Worm (Caenorhabditis elegans): ENCODE data around the gene cutl-25.

Gene cutl-25

ce11 chrIII:3067909-3068455 is 21.0 kb upstream of the cutl-25 start, which contains the start of gene ubl-1 (continued):
- TF ChIP-seq dve-1 (tag; optimal IDR thresholded peaks at IDR 0.05; ENCODE audit: insufficient read depth) (peak; percentile 90), Y105C5A.15 (GFP tag; IDR thresholded peaks at IDR 0.05) (no peak), saeg-2 (GFP tag; IDR thresholded peaks at IDR 0.05) (no peak), tra-1 (GFP tag; IDR thresholded peaks at IDR 0.05) (no peak), arid-1 (GFP tag; conservative IDR thresholded peaks at IDR 0.05) (peak; percentile 34; the same call in 1 of the 2 replicates), egl-43 (GFP tag; IDR thresholded peaks at IDR 0.05) (no peak), nhr-41 (GFP tag; IDR thresholded peaks at IDR 0.05) (no peak), dmd-9 (GFP tag; IDR thresholded peaks at IDR 0.05) (no peak), nhr-11 (tag; optimal IDR thresholded peaks at IDR 0.05) (peak; percentile 88), zfp-3 (GFP tag; conservative IDR thresholded peaks at IDR 0.05) (no peak), nhr-48 (tag; optimal IDR thresholded peaks at IDR 0.05) (no peak), hmg-1.1 (GFP tag; IDR thresholded peaks at IDR 0.05) (peak; percentile 75), unc-62 (GFP tag; optimal IDR thresholded peaks at IDR 0.05 in 1 of 2) (peak in 1 of 2 experiments; percentile 95), unc-62 (tag; optimal IDR thresholded peaks at IDR 0.05) (no peak), zag-1 (tag; optimal IDR thresholded peaks at IDR 0.05) (peak; percentile 23), mdt-29 (GFP tag; IDR thresholded peaks at IDR 0.05) (no peak), aha-1 (tag) (peak; percentile 85), daf-16 (GFP tag; optimal IDR thresholded peaks at IDR 0.05) (no peak), daf-16 (tag; optimal IDR thresholded peaks at IDR 0.05) (peak; percentile 61), mxl-2 (GFP tag; conservative IDR thresholded peaks at IDR 0.05) (no peak), snpc-1.2 (GFP tag; IDR thresholded peaks at IDR 0.05) (no peak), lin-39 (tag; optimal IDR thresholded peaks at IDR 0.05) (no peak), ztf-7 (tag; optimal IDR thresholded peaks at IDR 0.05) (peak; percentile 38), dmd-8 (GFP tag; IDR thresholded peaks at IDR 0.05) (no peak), T20F7.1 (GFP tag; optimal IDR thresholded peaks at IDR 0.05) (peak; percentile 89), mdl-1 (tag; optimal IDR thresholded peaks at IDR 0.05) (no peak), hlh-11 (tag; optimal IDR thresholded peaks at IDR 0.05) (peak; percentile 73), nhr-111 (GFP tag; optimal IDR thresholded peaks at IDR 0.05) (no peak), zip-11 (GFP tag; IDR thresholded peaks at IDR 0.05) (no peak), spr-1 (tag; optimal IDR thresholded peaks at IDR 0.05) (no peak), lin-38 (GFP tag; IDR thresholded peaks at IDR 0.05) (peak; percentile 98), hlh-30 (tag; optimal IDR thresholded peaks at IDR 0.05; ENCODE audit: insufficient read depth) (peak; percentile 66), pqm-1 (tag; optimal IDR thresholded peaks at IDR 0.05) (no peak), unc-39 (tag; optimal IDR thresholded peaks at IDR 0.05) (no peak), lim-7 (GFP tag; IDR thresholded peaks at IDR 0.05) (no peak), nhr-76 (tag; optimal IDR thresholded peaks at IDR 0.05) (no peak), zfp-2 (tag; optimal IDR thresholded peaks at IDR 0.05) (peak; percentile 80), nhr-6 (tag; optimal IDR thresholded peaks at IDR 0.05) (peak; percentile 94), daf-12 (tag; optimal IDR thresholded peaks at IDR 0.05) (no peak), ztf-11 (tag; optimal IDR thresholded peaks at IDR 0.05) (no peak), F37D6.2 (tag; optimal IDR thresholded peaks at IDR 0.05) (no peak), ama-1 (optimal IDR thresholded peaks at IDR 0.05) (peak; percentile 31), ces-1 (GFP tag; optimal IDR thresholded peaks at IDR 0.05) (no peak), F49E8.2 (tag; optimal IDR thresholded peaks at IDR 0.05; ENCODE audit: borderline replicate concordance) (no peak), vab-7 (GFP tag; IDR thresholded peaks at IDR 0.05) (no peak; the same call in 1 of the 2 replicates), gei-8 (GFP tag; optimal IDR thresholded peaks at IDR 0.05) (no peak), egl-27 (tag; optimal IDR thresholded peaks at IDR 0.05) (no peak), mxl-3 (GFP tag; optimal IDR thresholded peaks at IDR 0.05) (peak; percentile 39), cey-2 (tag; optimal IDR thresholded peaks at IDR 0.05; ENCODE audit: borderline replicate concordance, insufficient read depth) (no peak), rbr-2 (tag; optimal IDR thresholded peaks at IDR 0.05) (peak; percentile 72), F10B5.3 (tag; optimal IDR thresholded peaks at IDR 0.05) (no peak), lsy-2 (tag; optimal IDR thresholded peaks at IDR 0.05) (peak; percentile 94 to 99)

Data from whole organism, L4 larva.